Worm (Caenorhabditis elegans): ENCODE results near the gene cyp-35C1.

cyp-35C1 gene

ce11 chrV:13898356-13898755, at the start of gene cyp-35C1:
TSS of gene cyp-35C1 (minus strand) at chrV:13898487.
- no peak for TF ChIP-seq unc-62 (GFP tag; optimal IDR thresholded peaks at IDR 0.05)

ce11 chrV:13946385-13947019, 48.2 kb upstream of the cyp-35C1 start, which contains the start of the genes srx-10 and clec-226:
TSS of gene srx-10 (minus strand) at chrV:13946485.
TSS of gene clec-226 (plus strand) at chrV:13946969.
- TF ChIP-seq unc-62 (GFP tag; optimal IDR thresholded peaks at IDR 0.05) = no peak

ce11 chrV:13942082-13942481, 43.8 kb upstream of the cyp-35C1 start, which contains the start of gene dpr-1:
TSS of gene dpr-1 (minus strand) at chrV:13942182.
- TF ChIP-seq unc-62 (GFP tag; optimal IDR thresholded peaks at IDR 0.05) = no peak

ce11 chrV:13936850-13937249, 38.6 kb upstream of the cyp-35C1 start, which contains the start of gene srw-145:
TSS of gene srw-145 (plus strand) at chrV:13937150.
- TF ChIP-seq unc-62 (GFP tag; optimal IDR thresholded peaks at IDR 0.05) = no peak

- no peak for TF ChIP-seq unc-62 (GFP tag; optimal IDR thresholded peaks at IDR 0.05)
These were observed 37.8 kb upstream of the cyp-35C1 start for ce11 chrV:13936052-13936451.

- TF ChIP-seq unc-62 (GFP tag; optimal IDR thresholded peaks at IDR 0.05) = no peak
These were observed 37.1 kb upstream of the cyp-35C1 start for ce11 chrV:13935423-13935822.

ce11 chrV:13934545-13934944, 36.3 kb upstream of the cyp-35C1 start, which contains the start of gene R10D12.1:
TSS of gene R10D12.1 (minus strand) at chrV:13934645.
- TF ChIP-seq unc-62 (GFP tag; optimal IDR thresholded peaks at IDR 0.05) = no peak

ce11 chrV:13931952-13932351, 33.7 kb upstream of the cyp-35C1 start:
- no peak for TF ChIP-seq unc-62 (GFP tag; optimal IDR thresholded peaks at IDR 0.05)

ce11 chrV:13931225-13931624, 32.9 kb upstream of the cyp-35C1 start, which contains the start of gene C06B3.16:
TSS of gene C06B3.16 (plus strand) at chrV:13931525.
- no peak for TF ChIP-seq unc-62 (GFP tag; optimal IDR thresholded peaks at IDR 0.05)

ce11 chrV:13929503-13929902, 31.2 kb upstream of the cyp-35C1 start, which contains the start of gene srxa-13:
TSS of gene srxa-13 (plus strand) at chrV:13929803.
- no peak for TF ChIP-seq unc-62 (GFP tag; optimal IDR thresholded peaks at IDR 0.05)

- TF ChIP-seq unc-62 (GFP tag; optimal IDR thresholded peaks at IDR 0.05) = no peak
These were observed 28.1 kb upstream of the cyp-35C1 start, which contains the start of gene srxa-12 for ce11 chrV:13926398-13926797. TSS of gene srxa-12 (plus strand) at chrV:13926698.

ce11 chrV:13923851-13924250, 25.6 kb upstream of the cyp-35C1 start, which contains the start of gene srxa-11:
TSS of gene srxa-11 (plus strand) at chrV:13924151.
- TF ChIP-seq unc-62 (GFP tag; optimal IDR thresholded peaks at IDR 0.05) = no peak

- no peak for TF ChIP-seq unc-62 (GFP tag; optimal IDR thresholded peaks at IDR 0.05)
These were observed 22.4 kb upstream of the cyp-35C1 start, which contains the start of gene srx-42 for ce11 chrV:13920730-13921129. TSS of gene srx-42 (plus strand) at chrV:13921030.

ce11 chrV:13918341-13918740, 20.1 kb upstream of the cyp-35C1 start, which contains the start of gene str-250:
TSS of gene str-250 (plus strand) at chrV:13918641.
- no peak for TF ChIP-seq unc-62 (GFP tag; optimal IDR thresholded peaks at IDR 0.05)

- TF ChIP-seq unc-62 (GFP tag; optimal IDR thresholded peaks at IDR 0.05) = no peak
These were observed 17.9 kb upstream of the cyp-35C1 start, which contains the start of gene str-252 for ce11 chrV:13916196-13916595. TSS of gene str-252 (plus strand) at chrV:13916496.

- TF ChIP-seq unc-62 (GFP tag; optimal IDR thresholded peaks at IDR 0.05) = no peak
These were observed 17.1 kb upstream of the cyp-35C1 start, which contains the start of gene gcy-32 for ce11 chrV:13915390-13915789. TSS of gene gcy-32 (minus strand) at chrV:13915490.

ce11 chrV:13909400-13909799, 11.1 kb upstream of the cyp-35C1 start, which contains the start of gene C06B3.7:
TSS of gene C06B3.7 (plus strand) at chrV:13909686.
- TF ChIP-seq unc-62 (GFP tag; optimal IDR thresholded peaks at IDR 0.05) = no peak
